Worm (Caenorhabditis elegans) whole organism, L3 larva: Measurements from ENCODE around the gene sago-1.
A peak's percentile ranks its signal among the peaks of the same experiment; 100 is the strongest.

ENCODE experiments used
- R02D3.7 ChIP-seq: fragments of 150-350 bp; optimal IDR thresholded peaks from 2 replicates; lab custom pipeline; 2014; ENCODE audit warnings: missing biosample characterization, missing genetic modification characterization
- ZK546.5 ChIP-seq: sonication (generic microtip); optimal IDR thresholded peaks from 2 replicates; lab custom pipeline; 2017; ENCODE audit warnings: missing biosample characterization, missing genetic modification characterization
- aly-2 ChIP-seq: fragments of 150-350 bp; optimal IDR thresholded peaks from 2 replicates; lab custom pipeline; 2014; ENCODE audit warnings: missing biosample characterization, missing genetic modification characterization
- ama-1 ChIP-seq: fragments of 150-350 bp; optimal IDR thresholded peaks from 2 replicates; lab custom pipeline; 2018
- ceh-16 ChIP-seq: sonication (generic microtip); optimal IDR thresholded peaks from 2 replicates; lab custom pipeline; 2017; ENCODE audit warnings: missing biosample characterization, missing genetic modification characterization
- ceh-82 ChIP-seq: fragments of 150-350 bp; optimal IDR thresholded peaks from 2 replicates; lab custom pipeline; 2014; ENCODE audit warnings: missing biosample characterization, missing genetic modification characterization
- ceh-9 ChIP-seq: sonication (generic microtip); optimal IDR thresholded peaks from 2 replicates; lab custom pipeline; 2018; ENCODE audit warnings: missing biosample characterization, missing genetic modification characterization
- egl-27 ChIP-seq: sonication (generic microtip); optimal IDR thresholded peaks from 4 replicates; lab custom pipeline; 2017; ENCODE audit warnings: missing biosample characterization, missing genetic modification reagents, missing genetic modification characterization
- elt-1 ChIP-seq: fragments of 150-350 bp; optimal IDR thresholded peaks from 2 replicates; lab custom pipeline; 2014; ENCODE audit warnings: missing biosample characterization, missing genetic modification characterization
- elt-2 ChIP-seq: sonication (generic microtip); optimal IDR thresholded peaks from 2 replicates; lab custom pipeline; 2016; ENCODE audit warnings: missing genetic modification reagents, mild to moderate bottlenecking, missing genetic modification characterization, missing compliant biosample characterization
- elt-3 ChIP-seq, 3 experiments: fragments of 150-350 bp in 1 of 3; sonication (generic microtip) in 2 of 3; optimal IDR thresholded peaks; 2 replicates in 2 of 3; 4 replicates in 1 of 3; lab custom pipeline; 2014 to 2017; ENCODE audit warnings: missing biosample characterization in 3 of 3, missing genetic modification characterization in 3 of 3
- eor-1 ChIP-seq, 2 experiments: fragments of 150-350 bp; optimal IDR thresholded peaks; 2 replicates each; lab custom pipeline; 2014 to 2018; ENCODE audit warnings: missing biosample characterization in 2 of 2, missing genetic modification characterization in 2 of 2
- fkh-10 ChIP-seq: sonication (generic microtip); optimal IDR thresholded peaks from 2 replicates; lab custom pipeline; 2017; ENCODE audit warnings: missing biosample characterization, missing genetic modification reagents, missing genetic modification characterization
- fkh-2 ChIP-seq: fragments of 150-350 bp; optimal IDR thresholded peaks from 2 replicates; lab custom pipeline; 2014; ENCODE audit warnings: missing biosample characterization, missing genetic modification reagents, missing genetic modification characterization
- fos-1 ChIP-seq: fragments of 150-350 bp; optimal IDR thresholded peaks from 2 replicates; lab custom pipeline; 2014; ENCODE audit warnings: missing biosample characterization, missing genetic modification characterization
- jun-1 ChIP-seq: fragments of 150-350 bp; optimal IDR thresholded peaks from 2 replicates; lab custom pipeline; 2014; ENCODE audit warnings: missing biosample characterization, missing genetic modification reagents, missing genetic modification characterization
- lin-39 ChIP-seq: fragments of 150-350 bp; optimal IDR thresholded peaks from 2 replicates; lab custom pipeline; 2018; ENCODE audit warnings: missing biosample characterization, missing genetic modification reagents, missing genetic modification characterization
- lsy-12 ChIP-seq: sonication (generic microtip); optimal IDR thresholded peaks from 2 replicates; lab custom pipeline; 2016; ENCODE audit warnings: mild to moderate bottlenecking, missing genetic modification characterization, missing compliant biosample characterization
- mml-1 ChIP-seq: fragments of 150-350 bp; sonication (generic microtip); optimal IDR thresholded peaks from 3 replicates; lab custom pipeline; 2014; ENCODE audit warnings: missing biosample characterization, missing genetic modification characterization
- nfya-1 ChIP-seq: sonication (generic microtip); optimal IDR thresholded peaks from 2 replicates; lab custom pipeline; 2017; ENCODE audit warnings: missing genetic modification characterization, mild to moderate bottlenecking, missing compliant biosample characterization, antibody characterized with exemption, moderate library complexity; ENCODE audit not compliant: insufficient read depth
- nhr-11 ChIP-seq: fragments of 150-350 bp; optimal IDR thresholded peaks from 2 replicates; lab custom pipeline; 2014; ENCODE audit warnings: missing biosample characterization, missing genetic modification characterization
- nhr-12 ChIP-seq: fragments of 150-350 bp; optimal IDR thresholded peaks from 2 replicates; lab custom pipeline; 2014; ENCODE audit warnings: missing biosample characterization, missing genetic modification characterization
- nhr-23 ChIP-seq: fragments of 150-350 bp; optimal IDR thresholded peaks from 2 replicates; lab custom pipeline; 2014; ENCODE audit warnings: missing biosample characterization, missing genetic modification reagents, missing genetic modification characterization
- nhr-237 ChIP-seq: fragments of 150-350 bp; optimal IDR thresholded peaks from 2 replicates; lab custom pipeline; 2014; ENCODE audit warnings: missing biosample characterization, missing genetic modification characterization
- nhr-25 ChIP-seq: sonication (generic microtip); optimal IDR thresholded peaks from 2 replicates; lab custom pipeline; 2017; ENCODE audit warnings: missing biosample characterization, missing genetic modification characterization
- nhr-28 ChIP-seq: fragments of 150-350 bp; optimal IDR thresholded peaks from 2 replicates; lab custom pipeline; 2014; ENCODE audit warnings: missing biosample characterization, missing genetic modification characterization
- nhr-43 ChIP-seq: sonication (generic microtip); optimal IDR thresholded peaks from 2 replicates; lab custom pipeline; 2016; ENCODE audit warnings: mild to moderate bottlenecking, missing genetic modification characterization, missing compliant biosample characterization; ENCODE audit not compliant: poor library complexity, severe bottlenecking
- nhr-77 ChIP-seq: fragments of 150-350 bp; optimal IDR thresholded peaks from 2 replicates; lab custom pipeline; 2014; ENCODE audit warnings: missing biosample characterization, missing genetic modification characterization
- pha-4 ChIP-seq: fragments of 150-350 bp; optimal IDR thresholded peaks from 2 replicates; lab custom pipeline; 2014; ENCODE audit warnings: missing biosample characterization, missing genetic modification reagents, missing genetic modification characterization
- skn-1 ChIP-seq: fragments of 150-350 bp; optimal IDR thresholded peaks from 2 replicates; lab custom pipeline; 2014; ENCODE audit warnings: missing biosample characterization, missing genetic modification characterization
- snpc-4 ChIP-seq: fragments of 150-350 bp; optimal IDR thresholded peaks from 2 replicates; lab custom pipeline; 2014; ENCODE audit warnings: missing biosample characterization, missing genetic modification characterization
- tbx-2 ChIP-seq: sonication (generic microtip); optimal IDR thresholded peaks from 2 replicates; lab custom pipeline; 2016; ENCODE audit warnings: mild to moderate bottlenecking, missing genetic modification characterization, missing compliant biosample characterization
- ztf-11 ChIP-seq: fragments of 150-350 bp; optimal IDR thresholded peaks from 2 replicates; lab custom pipeline; 2014; ENCODE audit warnings: missing biosample characterization, missing genetic modification characterization
- ztf-4 ChIP-seq: fragments of 150-350 bp; optimal IDR thresholded peaks from 2 replicates; lab custom pipeline; 2014; ENCODE audit warnings: missing biosample characterization, missing genetic modification characterization

Gene sago-1

DNA sequence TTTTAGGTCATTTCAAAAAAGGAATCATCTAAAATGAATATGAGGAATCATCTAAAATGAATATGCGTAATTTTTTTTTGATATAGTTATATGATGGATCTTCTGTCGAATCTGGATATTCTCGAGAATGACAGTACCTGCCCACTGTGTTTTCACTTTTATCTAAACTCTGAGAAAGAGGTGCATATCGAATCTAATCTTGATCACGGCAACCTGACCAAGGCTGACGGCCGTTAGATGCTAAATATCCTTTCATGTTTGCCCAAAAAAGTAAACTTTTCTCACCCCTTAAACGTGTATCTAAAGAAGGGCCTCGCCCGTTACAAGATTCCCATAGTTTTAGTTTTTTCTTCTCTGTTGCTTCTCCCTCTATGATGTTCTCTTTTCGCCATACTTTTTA, 1.1 kb upstream of the sago-1 start:
- TF ChIP-seq elt-1 (tag; lab: Kevin White, UChicago) (peak; percentile 55), egl-27 (no peak), nhr-25 (peak; percentile 5)

ce11 chrV:6311936-6312335, 8.4 kb downstream of the sago-1 start:
- TF ChIP-seq aly-2 (no peak), ceh-16 (tag; lab: Kevin White, UChicago) (no peak), R02D3.7 (no peak), nhr-23 (tag; lab: Kevin White, UChicago) (no peak), ztf-4 (tag; lab: Kevin White, UChicago) (no peak), eor-1 (tag; optimal IDR thresholded peaks at IDR 0.05; lab: Kevin White, UChicago) (no peak), ceh-82 (no peak), nhr-28 (no peak), lin-39 (tag; lab: Kevin White, UChicago) (no peak), nhr-25 (no peak), mml-1 (no peak), tbx-2 (tag; lab: Kevin White, UChicago) (no peak), snpc-4 (tag; lab: Kevin White, UChicago) (no peak), ceh-9 (no peak), skn-1 (no peak), elt-2 (tag; lab: Kevin White, UChicago) (no peak), fkh-2 (no peak), ztf-11 (tag; lab: Kevin White, UChicago) (no peak), fos-1 (no peak), jun-1 (tag; lab: Kevin White, UChicago) (no peak)

DNA sequence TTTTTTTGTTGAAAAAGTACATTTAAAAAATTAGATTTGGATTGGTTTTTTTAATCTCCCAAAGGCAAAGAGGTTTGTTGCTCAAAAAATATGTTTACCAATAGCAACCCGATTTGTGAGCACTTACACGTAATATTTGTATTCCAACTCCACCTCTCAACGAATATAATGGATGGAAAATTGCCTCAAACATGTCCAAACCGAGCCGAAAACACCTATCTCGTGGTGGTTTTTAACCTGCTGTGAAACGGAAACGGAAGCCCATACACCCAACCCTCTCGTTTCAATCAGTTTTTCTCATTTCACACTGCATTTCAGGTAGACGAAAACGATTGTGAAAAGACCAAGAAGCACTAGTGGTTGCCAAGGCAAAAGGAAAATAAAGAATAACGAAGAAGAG, 13.1 kb downstream of the sago-1 start, which contains the start of gene cest-24:
cest-24 (plus strand) TSS at position 301 of the 400 bp plus-strand sequence.
- no peak for TF ChIP-seq mml-1
- no peak for TF ChIP-seq ama-1 (lab: Kevin White, UChicago)
- TF ChIP-seq nhr-28 = no peak

DNA sequence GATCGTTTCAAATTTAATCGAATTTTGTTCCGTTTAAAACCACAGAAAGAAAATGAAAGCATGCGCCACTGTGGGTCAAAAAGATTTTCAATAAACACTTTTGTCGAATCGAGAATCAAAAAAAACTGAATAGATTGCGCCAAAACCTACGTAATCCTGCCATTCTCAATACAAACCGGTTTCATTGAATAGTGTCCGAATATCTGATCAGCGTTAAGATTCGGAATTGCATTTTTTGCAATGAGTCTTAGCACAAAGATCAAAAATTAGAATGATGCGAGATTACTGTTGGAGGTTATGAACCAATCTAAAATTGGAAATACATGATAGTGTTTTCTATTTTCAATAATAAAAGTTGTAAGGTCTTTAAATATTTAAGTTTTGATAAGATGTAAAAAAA, 14.4 kb downstream of the sago-1 start:
- TF ChIP-seq aly-2 (no peak), nhr-237 (no peak), nfya-1 (no peak), elt-2 (tag; lab: Kevin White, UChicago) (no peak), nhr-12 (tag; lab: Kevin White, UChicago) (no peak), nhr-43 (tag; lab: Kevin White, UChicago) (peak; percentile 34), ztf-11 (tag; lab: Kevin White, UChicago) (no peak), nhr-25 (peak; percentile 45), ceh-16 (tag; lab: Kevin White, UChicago) (no peak), skn-1 (no peak), lin-39 (tag; lab: Kevin White, UChicago) (no peak), elt-3 (tag; optimal IDR thresholded peaks at IDR 0.05; lab: Kevin White, UChicago) (no peak), ztf-4 (tag; lab: Kevin White, UChicago) (no peak), elt-1 (tag; lab: Kevin White, UChicago) (peak; percentile 0), lsy-12 (no peak), jun-1 (tag; lab: Kevin White, UChicago) (no peak)

DNA sequence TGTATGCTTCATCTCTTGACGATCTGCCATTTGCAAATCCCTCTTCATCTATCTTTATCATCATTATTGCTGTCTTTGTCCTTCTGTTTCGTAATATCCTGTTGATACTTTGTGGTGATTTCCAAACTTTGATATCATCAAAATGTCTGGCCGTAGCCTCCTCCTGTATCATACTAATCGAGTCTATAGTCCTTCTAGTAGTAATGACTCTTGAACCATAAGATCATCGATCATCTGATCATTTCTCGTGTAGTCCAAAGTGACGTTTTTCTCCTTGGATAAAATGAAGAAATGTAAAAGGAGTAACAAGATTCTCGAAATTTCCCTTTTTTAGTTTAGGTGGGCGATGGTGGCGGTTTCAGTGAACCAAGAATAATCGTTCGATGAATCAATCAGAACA, 15.8 kb downstream of the sago-1 start:
- TF ChIP-seq pha-4 (tag; lab: Kevin White, UChicago) (no peak), ZK546.5 (tag; lab: Kevin White, UChicago) (no peak), nhr-43 (tag; lab: Kevin White, UChicago) (peak; percentile 44), lsy-12 (no peak), ceh-82 (no peak), nhr-25 (peak; percentile 18), ama-1 (lab: Kevin White, UChicago) (no peak), skn-1 (no peak), fkh-10 (GFP tag; lab: Kevin White, UChicago) (no peak), fkh-2 (no peak), eor-1 (tag; optimal IDR thresholded peaks at IDR 0.05; lab: Kevin White, UChicago) (no peak), elt-3 (tag; optimal IDR thresholded peaks at IDR 0.05; lab: Kevin White, UChicago) (peak in 1 of 3 experiments; percentile 36), jun-1 (tag; lab: Kevin White, UChicago) (no peak), ztf-4 (tag; lab: Kevin White, UChicago) (no peak), nhr-77 (no peak), nhr-11 (tag; lab: Kevin White, UChicago) (no peak), egl-27 (no peak), snpc-4 (tag; lab: Kevin White, UChicago) (no peak)
